Comparison of ENCODE assay signal across 2 fruit fly cellular contexts in genomic region chr3R:21864484-21864883, dm6.
TF ChIP-seq lines count a peak whose summit lies in the region.

No protein-coding gene starts in this region.

- no peak for TF ChIP-seq CTCF in whole organism, embryonic (GFP tag; optimal IDR thresholded peaks at IDR 0.05; lab: Kevin White, UChicago)

TF ChIP-seq in whole organism, adult, 20 proteins besides CTCF, POLR2A, EP300 and RAD21:
- no peak for TF ChIP-seq CG14711 (tag; optimal IDR thresholded peaks at IDR 0.05; lab: Kevin White, UChicago)
- TF ChIP-seq kay (GFP tag; lab: Kevin White, UChicago; ENCODE audit: borderline replicate concordance): peak; percentile 7

TF ChIP-seq in whole organism, embryonic, 481 proteins besides CTCF, POLR2A, EP300 and RAD21:
- TF ChIP-seq fd64A (GFP tag; optimal IDR thresholded peaks at IDR 0.05; lab: Kevin White, UChicago) (no peak), Med (GFP tag; lab: Kevin White, UChicago) (peak; percentile 49), CG11695 (GFP tag; IDR thresholded peaks at IDR 0.05; lab: Robert Waterston, UW) (no peak), gcm (GFP tag; optimal IDR thresholded peaks at IDR 0.05; lab: Kevin White, UChicago) (peak; percentile 78), CG3838 (GFP tag; optimal IDR thresholded peaks at IDR 0.05; lab: Kevin White, UChicago) (no peak), CG1832 (GFP tag; optimal IDR thresholded peaks at IDR 0.05; lab: Kevin White, UChicago) (no peak), CG3163 (GFP tag; optimal IDR thresholded peaks at IDR 0.05; lab: Kevin White, UChicago) (no peak), Hr78 (GFP tag; optimal IDR thresholded peaks at IDR 0.05; lab: Kevin White, UChicago) (no peak), CG2199 (GFP tag; IDR thresholded peaks at IDR 0.05; lab: Robert Waterston, UW) (peak; percentile 71; the same call in 1 of the 3 replicates), pros (GFP tag; optimal IDR thresholded peaks at IDR 0.05; lab: Kevin White, UChicago) (no peak), Lhr (GFP tag; optimal IDR thresholded peaks at IDR 0.05; lab: Kevin White, UChicago) (no peak), sens (GFP tag; lab: Kevin White, UChicago) (peak; percentile 26), ap (GFP tag; IDR thresholded peaks at IDR 0.05; lab: Robert Waterston, UW) (no peak), Dad (GFP tag; optimal IDR thresholded peaks at IDR 0.05; lab: Kevin White, UChicago) (no peak), eve (GFP tag; optimal IDR thresholded peaks at IDR 0.05; lab: Kevin White, UChicago) (peak in 1 of 2 experiments; percentile 34)

Comparison
In these comparisons a context has a peak if more than half of its experiments do, and no peak if none do; other contexts are left out.
1. Of the 1 proteins assayed by ChIP-seq in both whole organism, embryonic and whole organism, adult: peak only in whole organism, embryonic: none; only in whole organism, adult: kay; in both: none; in neither: 0.